Fruit fly (Drosophila melanogaster): ENCODE data around the gene CG42827.

- TF ChIP-seq brk (GFP tag; optimal IDR thresholded peaks at IDR 0.05) (no peak), dmrt93B (GFP tag; optimal IDR thresholded peaks at IDR 0.05) (no peak), h (GFP tag; optimal IDR thresholded peaks at IDR 0.05) (no peak), Sp1 (GFP tag; optimal IDR thresholded peaks at IDR 0.05) (no peak), ey (GFP tag; optimal IDR thresholded peaks at IDR 0.05) (no peak), CG9705 (GFP tag; optimal IDR thresholded peaks at IDR 0.05) (no peak), Dfd (GFP tag; optimal IDR thresholded peaks at IDR 0.05) (no peak), CG32264 (GFP tag; optimal IDR thresholded peaks at IDR 0.05) (no peak), OdsH (GFP tag; optimal IDR thresholded peaks at IDR 0.05) (no peak), Hr83 (GFP tag; optimal IDR thresholded peaks at IDR 0.05; ENCODE audit: poor library complexity, severe bottlenecking) (no peak)
Observed at dm6 chr3R:23345057-23345776, 27.5 kb upstream of the CG42827 start.
